Fruit fly (Drosophila melanogaster) whole organism, embryonic: ENCODE measurements around the gene CG12546.

ENCODE experiments used
- B-H1 ChIP-seq: fragments of 200-800 bp; sonication (Bioruptor generic); IDR thresholded peaks from 3 replicates; pipeline ENCODE4 v1.3.6; 2022; ENCODE audit warnings: missing biosample characterization, missing genetic modification characterization
- B-H2 ChIP-seq: fragments of 200-800 bp; sonication (Bioruptor generic); optimal IDR thresholded peaks from 2 replicates; lab custom pipeline; 2018; ENCODE audit warnings: missing biosample characterization, mild to moderate bottlenecking, missing genetic modification characterization
- Blimp-1 ChIP-seq: fragments of 200-800 bp; sonication (Bioruptor generic); optimal IDR thresholded peaks from 3 replicates; lab custom pipeline; 2018; ENCODE audit warnings: missing biosample characterization, missing genetic modification characterization, mild to moderate bottlenecking, moderate library complexity, missing genetic modification reagents
- BtbVII ChIP-seq: fragments of 200-800 bp; sonication (Bioruptor generic); optimal IDR thresholded peaks from 3 replicates; lab custom pipeline; 2017; ENCODE audit warnings: missing biosample characterization, mild to moderate bottlenecking, missing genetic modification characterization
- CG10431 ChIP-seq: fragments of 200-800 bp; sonication (Bioruptor generic); optimal IDR thresholded peaks from 3 replicates; lab custom pipeline; 2018; ENCODE audit warnings: missing biosample characterization, mild to moderate bottlenecking, missing genetic modification characterization
- CG12071 ChIP-seq: fragments of 200-800 bp; sonication (Bioruptor generic); optimal IDR thresholded peaks from 3 replicates; lab custom pipeline; 2018; ENCODE audit warnings: missing biosample characterization, mild to moderate bottlenecking, missing genetic modification characterization
- CG12299 ChIP-seq: fragments of 200-800 bp; sonication (Bioruptor generic); optimal IDR thresholded peaks from 2 replicates; lab custom pipeline; 2018; ENCODE audit warnings: missing biosample characterization, mild to moderate bottlenecking, missing genetic modification characterization
- CG13624 ChIP-seq: fragments of 200-800 bp; sonication (Bioruptor generic); optimal IDR thresholded peaks from 2 replicates; lab custom pipeline; 2016; ENCODE audit warnings: missing biosample characterization, missing genetic modification characterization
- CG15514 ChIP-seq: fragments of 200-800 bp; sonication (Bioruptor generic); optimal IDR thresholded peaks from 3 replicates; lab custom pipeline; 2017; ENCODE audit warnings: missing biosample characterization, missing genetic modification characterization, mild to moderate bottlenecking, moderate library complexity, missing genetic modification reagents
- CG15696 ChIP-seq: fragments of 200-800 bp; sonication (Bioruptor generic); optimal IDR thresholded peaks from 2 replicates; lab custom pipeline; 2019; ENCODE audit warnings: missing biosample characterization, mild to moderate bottlenecking, missing genetic modification characterization, moderate library complexity
- CG16813 ChIP-seq: fragments of 200-800 bp; sonication (Bioruptor generic); IDR thresholded peaks from 3 replicates; pipeline ENCODE4 v1.3.6; 2022; ENCODE audit warnings: missing biosample characterization, missing genetic modification characterization; ENCODE audit not compliant: partially characterized antibody
- CG17361 ChIP-seq: fragments of 200-800 bp; sonication (Bioruptor generic); IDR thresholded peaks from 3 replicates; pipeline ENCODE4 v1.3.6; 2022; ENCODE audit warnings: missing biosample characterization, missing genetic modification characterization
- CG2116 ChIP-seq: fragments of 200-800 bp; sonication (Bioruptor generic); optimal IDR thresholded peaks from 3 replicates; lab custom pipeline; 2018; ENCODE audit warnings: missing biosample characterization, mild to moderate bottlenecking, missing genetic modification characterization
- CG3281 ChIP-seq: fragments of 200-800 bp; sonication (Bioruptor generic); optimal IDR thresholded peaks from 3 replicates; lab custom pipeline; 2017; ENCODE audit warnings: missing biosample characterization, mild to moderate bottlenecking, missing genetic modification characterization
- CG3407 ChIP-seq: fragments of 200-800 bp; sonication (Bioruptor generic); optimal IDR thresholded peaks from 2 replicates; lab custom pipeline; 2018; ENCODE audit warnings: missing biosample characterization, mild to moderate bottlenecking, missing genetic modification characterization
- CG3838 ChIP-seq: fragments of 200-800 bp; sonication (Bioruptor generic); optimal IDR thresholded peaks from 3 replicates; lab custom pipeline; 2016; ENCODE audit warnings: missing biosample characterization, missing genetic modification characterization
- CG3847 ChIP-seq: fragments of 200-800 bp; sonication (Bioruptor generic); IDR thresholded peaks from 2 replicates; pipeline ENCODE4 v1.3.6; 2022; ENCODE audit warnings: missing biosample characterization, missing genetic modification characterization
- CG42726 ChIP-seq: fragments of 200-800 bp; sonication (Bioruptor generic); IDR thresholded peaks from 2 replicates; pipeline ENCODE4 v1.3.6; 2022; ENCODE audit warnings: missing biosample characterization, missing genetic modification characterization; ENCODE audit not compliant: partially characterized antibody
- CG5953 ChIP-seq: fragments of 200-800 bp; sonication (Bioruptor generic); IDR thresholded peaks from 2 replicates; pipeline ENCODE4 v1.3.6; 2022; ENCODE audit warnings: missing biosample characterization, missing genetic modification characterization
- CG6689 ChIP-seq: fragments of 200-800 bp; sonication (Bioruptor generic); IDR thresholded peaks from 2 replicates; pipeline ENCODE4 v1.3.6; 2022; ENCODE audit warnings: missing biosample characterization, missing genetic modification characterization
- CG7963 ChIP-seq: fragments of 200-800 bp; sonication (Bioruptor generic); IDR thresholded peaks from 3 replicates; pipeline ENCODE4 v1.3.6; 2022; ENCODE audit warnings: missing biosample characterization, missing genetic modification characterization; ENCODE audit not compliant: partially characterized antibody
- CG8359 ChIP-seq: fragments of 200-800 bp; sonication (Bioruptor generic); optimal IDR thresholded peaks from 2 replicates; lab custom pipeline; 2017; ENCODE audit warnings: missing biosample characterization, mild to moderate bottlenecking, missing genetic modification characterization, borderline replicate concordance
- CG9797 ChIP-seq: fragments of 200-800 bp; sonication (Bioruptor generic); optimal IDR thresholded peaks from 3 replicates; lab custom pipeline; 2018; ENCODE audit warnings: missing biosample characterization, mild to moderate bottlenecking, missing genetic modification characterization
- ERR ChIP-seq: fragments of 200-800 bp; sonication (Bioruptor generic); optimal IDR thresholded peaks from 2 replicates; lab custom pipeline; 2016; ENCODE audit warnings: missing biosample characterization, missing genetic modification characterization
- GATAe ChIP-seq: fragments of 200-800 bp; sonication (Bioruptor generic); conservative IDR thresholded peaks from 2 replicates; pipeline ENCODE4 v1.3.6; 2022; ENCODE audit warnings: missing biosample characterization, missing genetic modification characterization
- HLH3B ChIP-seq: fragments of 200-800 bp; sonication (Bioruptor generic); IDR thresholded peaks from 2 replicates; pipeline ENCODE4 v1.3.6; 2022; ENCODE audit warnings: missing biosample characterization, missing genetic modification characterization
- Hey ChIP-seq: fragments of 200-800 bp; sonication (Bioruptor generic); optimal IDR thresholded peaks from 3 replicates; lab custom pipeline; 2018; ENCODE audit warnings: missing biosample characterization, mild to moderate bottlenecking, missing genetic modification characterization
- HmgZ ChIP-seq: fragments of 200-800 bp; sonication (Bioruptor generic); optimal IDR thresholded peaks from 2 replicates; lab custom pipeline; 2018; ENCODE audit warnings: missing biosample characterization, mild to moderate bottlenecking, missing genetic modification characterization
- Hsf ChIP-seq: fragments of 200-800 bp; sonication (Bioruptor generic); optimal IDR thresholded peaks from 3 replicates; lab custom pipeline; 2016; ENCODE audit warnings: missing biosample characterization, missing genetic modification characterization
- Myb ChIP-seq: fragments of 200-800 bp; sonication (Bioruptor generic); optimal IDR thresholded peaks from 2 replicates; lab custom pipeline; 2016; ENCODE audit warnings: missing biosample characterization, missing genetic modification characterization
- Stat92E ChIP-seq, 3 experiments: fragments of >200 bp in 2 of 3; fragments of 200-800 bp in 1 of 3; sonication (Bioruptor generic) in 1 of 3; optimal IDR thresholded peaks; 2 replicates each; lab custom pipeline; 2017 to 2019; ENCODE audit warnings: missing biosample characterization in 3 of 3, missing genetic modification characterization in 3 of 3, mild to moderate bottlenecking in 1 of 3, moderate library complexity in 1 of 3
- Xbp1 ChIP-seq: fragments of 200-800 bp; sonication (Bioruptor generic); optimal IDR thresholded peaks from 3 replicates; lab custom pipeline; 2016; ENCODE audit warnings: missing biosample characterization, mild to moderate bottlenecking, missing genetic modification characterization
- YL-1 ChIP-seq: fragments of 200-800 bp; sonication (Bioruptor generic); optimal IDR thresholded peaks from 3 replicates; lab custom pipeline; 2017; ENCODE audit warnings: missing biosample characterization, mild to moderate bottlenecking, missing genetic modification characterization
- cato ChIP-seq: fragments of 200-800 bp; sonication (Bioruptor generic); optimal IDR thresholded peaks from 2 replicates; lab custom pipeline; 2016; ENCODE audit warnings: missing biosample characterization, missing genetic modification characterization, borderline replicate concordance
- caup ChIP-seq: fragments of 200-800 bp; sonication (Bioruptor generic); optimal IDR thresholded peaks from 3 replicates; lab custom pipeline; 2017; ENCODE audit warnings: missing biosample characterization, mild to moderate bottlenecking, missing genetic modification characterization, moderate library complexity; ENCODE audit not compliant: severe bottlenecking
- ci ChIP-seq: fragments of 200-800 bp; sonication (Bioruptor generic); IDR thresholded peaks from 3 replicates; pipeline ENCODE4 v1.3.6; 2022; ENCODE audit warnings: missing biosample characterization, missing genetic modification characterization
- dmrt99B ChIP-seq: fragments of 200-800 bp; sonication (Bioruptor generic); optimal IDR thresholded peaks from 2 replicates; lab custom pipeline; 2018; ENCODE audit warnings: missing biosample characterization, mild to moderate bottlenecking, missing genetic modification characterization, moderate library complexity
- emc ChIP-seq: fragments of 200-800 bp; sonication (Bioruptor generic); optimal IDR thresholded peaks from 2 replicates; lab custom pipeline; 2016; ENCODE audit warnings: missing biosample characterization, missing genetic modification characterization
- esg ChIP-seq: fragments of 200-800 bp; sonication (Bioruptor generic); conservative IDR thresholded peaks from 2 replicates; pipeline ENCODE4 v1.3.6; 2022; ENCODE audit warnings: missing biosample characterization, missing genetic modification characterization
- gcm ChIP-seq: fragments of 200-800 bp; sonication (Bioruptor generic); optimal IDR thresholded peaks from 2 replicates; lab custom pipeline; 2019; ENCODE audit warnings: missing biosample characterization, mild to moderate bottlenecking, missing genetic modification characterization, moderate library complexity
- lab ChIP-seq: fragments of 200-800 bp; sonication (Bioruptor generic); optimal IDR thresholded peaks from 3 replicates; lab custom pipeline; 2017; ENCODE audit warnings: missing biosample characterization, missing genetic modification characterization, mild to moderate bottlenecking, moderate library complexity, missing genetic modification reagents
- nerfin-1 ChIP-seq: fragments of 200-800 bp; sonication (Bioruptor generic); optimal IDR thresholded peaks from 3 replicates; lab custom pipeline; 2019; ENCODE audit warnings: missing biosample characterization, mild to moderate bottlenecking, missing genetic modification characterization, moderate library complexity
- psq ChIP-seq: fragments of 200-800 bp; sonication (Bioruptor generic); optimal IDR thresholded peaks from 2 replicates; lab custom pipeline; 2017; ENCODE audit warnings: missing biosample characterization, missing genetic modification characterization
- ro ChIP-seq: fragments of 200-800 bp; sonication (Bioruptor generic); IDR thresholded peaks from 2 replicates; pipeline ENCODE4 v1.3.6; 2022; ENCODE audit warnings: missing biosample characterization, missing genetic modification characterization
- salm ChIP-seq: fragments of 200-800 bp; sonication (Bioruptor generic); optimal IDR thresholded peaks from 2 replicates; lab custom pipeline; 2018; ENCODE audit warnings: missing biosample characterization, mild to moderate bottlenecking, missing genetic modification characterization
- sens-2 ChIP-seq: fragments of 200-800 bp; sonication (Bioruptor generic); IDR thresholded peaks from 2 replicates; pipeline ENCODE4 v1.3.6; 2022; ENCODE audit warnings: missing biosample characterization, missing genetic modification characterization
- tll ChIP-seq, 2 experiments: fragments of 200-800 bp in 1 of 2; fragments of >200 bp in 1 of 2; sonication (Bioruptor generic) in 1 of 2; optimal IDR thresholded peaks; 2 replicates each; lab custom pipeline; 2017 to 2019; ENCODE audit warnings: missing biosample characterization in 2 of 2, missing genetic modification characterization in 2 of 2, mild to moderate bottlenecking in 1 of 2, moderate library complexity in 1 of 2
- tx ChIP-seq: fragments of 200-800 bp; sonication (Bioruptor generic); optimal IDR thresholded peaks from 2 replicates; lab custom pipeline; 2016; ENCODE audit warnings: missing biosample characterization, missing genetic modification characterization

CG12546 gene

dm6 chr3L:22727739-22728335 is 34.2 kb upstream of the CG12546 start, which contains the start of the genes CG14450 and CG11367 (continued):
- TF ChIP-seq CG12299 (tag; lab: Kevin White, UChicago) (peak; percentile 47), CG5953 (GFP tag; lab: Robert Waterston, UW) (no peak), psq (no peak), caup (GFP tag; lab: Kevin White, UChicago) (peak; percentile 26), esg (GFP tag; lab: Robert Waterston, UW) (no peak), CG12071 (GFP tag; lab: Kevin White, UChicago) (no peak), ro (no peak), CG13624 (GFP tag; lab: Kevin White, UChicago) (no peak), emc (no peak), CG10431 (GFP tag; lab: Kevin White, UChicago) (peak; percentile 15), CG3281 (GFP tag; lab: Kevin White, UChicago) (no peak), CG42726 (no peak), CG3407 (GFP tag; lab: Kevin White, UChicago) (no peak), CG3847 (0 out of 2 replicates have a peak, but pooled peaks have one; percentile 21), Stat92E (GFP tag; optimal IDR thresholded peaks at IDR 0.05; lab: Kevin White, UChicago) (no peak), CG16813 (GFP tag; lab: Robert Waterston, UW) (peak; percentile 65; the same call in 2 of the 3 replicates), nerfin-1 (tag; lab: Kevin White, UChicago) (peak; percentile 35), CG17361 (GFP tag; lab: Robert Waterston, UW) (peak; percentile 25; the same call in 1 of the 3 replicates), B-H2 (GFP tag; lab: Kevin White, UChicago) (peak; percentile 41), Hsf (GFP tag; lab: Kevin White, UChicago) (no peak), HmgZ (tag; lab: Kevin White, UChicago) (peak; percentile 12), lab (GFP tag; lab: Kevin White, UChicago) (peak; percentile 53), salm (tag; lab: Kevin White, UChicago) (peak; percentile 39), YL-1 (GFP tag; lab: Kevin White, UChicago) (peak; percentile 44), Hey (tag; lab: Kevin White, UChicago) (no peak), CG2116 (GFP tag; lab: Kevin White, UChicago) (peak; percentile 75), Myb (GFP tag; lab: Kevin White, UChicago) (no peak), Xbp1 (no peak), CG6689 (GFP tag; lab: Robert Waterston, UW) (no peak; the same call in 1 of the 2 replicates), tx (GFP tag; lab: Kevin White, UChicago) (no peak), CG9797 (peak; percentile 66), cato (GFP tag; lab: Kevin White, UChicago) (no peak), Blimp-1 (GFP tag; lab: Kevin White, UChicago) (peak; percentile 78), CG15696 (peak; percentile 20), GATAe (GFP tag; lab: Robert Waterston, UW) (no peak), BtbVII (GFP tag; lab: Kevin White, UChicago) (peak; percentile 27), gcm (GFP tag; lab: Kevin White, UChicago) (peak; percentile 24), CG15514 (GFP tag; lab: Kevin White, UChicago) (peak; percentile 84), ERR (GFP tag; lab: Kevin White, UChicago) (no peak), HLH3B (GFP tag; lab: Robert Waterston, UW) (no peak), dmrt99B (tag; lab: Kevin White, UChicago) (no peak), B-H1 (no peak), CG7963 (GFP tag; lab: Robert Waterston, UW) (no peak), tll (GFP tag; optimal IDR thresholded peaks at IDR 0.05; lab: Kevin White, UChicago) (peak in 1 of 2 experiments; percentile 21), CG8359 (GFP tag; lab: Kevin White, UChicago) (no peak), CG3838 (GFP tag; lab: Kevin White, UChicago) (peak; percentile 12), ci (peak; percentile 57; the same call in 2 of the 3 replicates), sens-2 (GFP tag; lab: Robert Waterston, UW) (no peak)
